Fruit fly (Drosophila melanogaster) whole organism, embryonic: Measurements from ENCODE around the gene dmrt11E.

ENCODE experiments used
- Awh ChIP-seq: fragments of 200-800 bp; sonication (Bioruptor generic); IDR thresholded peaks from 2 replicates; pipeline ENCODE4, ENCODE4 v1.3.6; 2022; ENCODE audit warnings: missing biosample characterization, missing genetic modification characterization
- CG10209 ChIP-seq: fragments of 200-800 bp; sonication (Bioruptor generic); optimal IDR thresholded peaks from 3 replicates; lab custom pipeline; 2017; ENCODE audit warnings: missing biosample characterization, mild to moderate bottlenecking, missing genetic modification characterization, missing genetic modification reagents
- CG11085 ChIP-seq: fragments of 200-800 bp; sonication (Bioruptor generic); IDR thresholded peaks from 2 replicates; pipeline ENCODE4 v1.3.6; 2022; ENCODE audit warnings: missing biosample characterization, missing genetic modification characterization
- CG12659 ChIP-seq: fragments of 200-800 bp; sonication (Bioruptor generic); optimal IDR thresholded peaks from 3 replicates; lab custom pipeline; 2017; ENCODE audit warnings: mild to moderate bottlenecking, missing biosample characterization, missing genetic modification reagents, missing genetic modification characterization
- CG13296 ChIP-seq: fragments of 200-800 bp; sonication (Bioruptor generic); optimal IDR thresholded peaks from 3 replicates; lab custom pipeline; 2018; ENCODE audit warnings: missing biosample characterization, mild to moderate bottlenecking, missing genetic modification characterization
- CG14965 ChIP-seq: fragments of 200-800 bp; sonication (Bioruptor generic); optimal IDR thresholded peaks from 2 replicates; lab custom pipeline; 2016; ENCODE audit warnings: missing biosample characterization, missing genetic modification characterization, borderline replicate concordance
- CG15269 ChIP-seq: fragments of 200-800 bp; sonication (Bioruptor generic); optimal IDR thresholded peaks from 2 replicates; lab custom pipeline; 2018; ENCODE audit warnings: missing biosample characterization, mild to moderate bottlenecking, missing genetic modification characterization, moderate library complexity
- CG1603 ChIP-seq: fragments of 200-800 bp; sonication (Bioruptor generic); optimal IDR thresholded peaks from 2 replicates; lab custom pipeline; 2019; ENCODE audit warnings: missing biosample characterization, mild to moderate bottlenecking, missing genetic modification characterization, moderate library complexity
- CG17328 ChIP-seq: fragments of 200-800 bp; sonication (Bioruptor generic); IDR thresholded peaks from 2 replicates; pipeline ENCODE4 v1.3.6; 2022; ENCODE audit warnings: missing biosample characterization, missing genetic modification characterization
- CG2199 ChIP-seq: fragments of 200-800 bp; sonication (Bioruptor generic); IDR thresholded peaks from 3 replicates; pipeline ENCODE4 v1.3.6; 2022; ENCODE audit warnings: missing biosample characterization, missing genetic modification characterization
- CG2889 ChIP-seq: fragments of 200-800 bp; sonication (Bioruptor generic); IDR thresholded peaks from 3 replicates; pipeline ENCODE4 v1.3.6; 2022; ENCODE audit warnings: missing biosample characterization, missing genetic modification characterization
- CG3163 ChIP-seq: fragments of 200-800 bp; sonication (Bioruptor generic); optimal IDR thresholded peaks from 3 replicates; lab custom pipeline; 2016; ENCODE audit warnings: missing biosample characterization, missing genetic modification characterization
- CG34224 ChIP-seq: fragments of 200-800 bp; sonication (Bioruptor generic); IDR thresholded peaks from 3 replicates; pipeline ENCODE4 v1.3.6; 2022; ENCODE audit warnings: missing biosample characterization, missing genetic modification characterization; ENCODE audit not compliant: partially characterized antibody
- CG4282 ChIP-seq: fragments of 200-800 bp; sonication (Bioruptor generic); optimal IDR thresholded peaks from 2 replicates; lab custom pipeline; 2016; ENCODE audit warnings: missing biosample characterization, missing genetic modification characterization
- CG43689 ChIP-seq: fragments of 200-800 bp; sonication (Bioruptor generic); IDR thresholded peaks from 2 replicates; pipeline ENCODE4 v1.3.6; 2022; ENCODE audit warnings: missing biosample characterization, missing genetic modification characterization
- CG6254 ChIP-seq: fragments of 200-800 bp; sonication (Bioruptor generic); optimal IDR thresholded peaks from 3 replicates; lab custom pipeline; 2017; ENCODE audit warnings: mild to moderate bottlenecking, missing biosample characterization, missing genetic modification reagents, missing genetic modification characterization
- CG6683 ChIP-seq: fragments of 200-800 bp; sonication (Bioruptor generic); optimal IDR thresholded peaks from 2 replicates; lab custom pipeline; 2017; ENCODE audit warnings: missing biosample characterization, mild to moderate bottlenecking, missing genetic modification characterization, missing genetic modification reagents
- CG6765 ChIP-seq: fragments of 200-800 bp; sonication (Bioruptor generic); optimal IDR thresholded peaks from 3 replicates; lab custom pipeline; 2017; ENCODE audit warnings: missing biosample characterization, mild to moderate bottlenecking, missing genetic modification characterization
- CG7556 ChIP-seq: fragments of 200-800 bp; sonication (Bioruptor generic); optimal IDR thresholded peaks from 2 replicates; lab custom pipeline; 2017; ENCODE audit warnings: missing biosample characterization, mild to moderate bottlenecking, missing genetic modification characterization
- CG7839 ChIP-seq: fragments of 200-800 bp; sonication (Bioruptor generic); optimal IDR thresholded peaks from 3 replicates; lab custom pipeline; 2018; ENCODE audit warnings: missing biosample characterization, mild to moderate bottlenecking, missing genetic modification characterization, moderate library complexity
- CG7963 ChIP-seq: fragments of 200-800 bp; sonication (Bioruptor generic); IDR thresholded peaks from 3 replicates; pipeline ENCODE4 v1.3.6; 2022; ENCODE audit warnings: missing biosample characterization, missing genetic modification characterization; ENCODE audit not compliant: partially characterized antibody
- CG8765 ChIP-seq: fragments of 200-800 bp; sonication (Bioruptor generic); IDR thresholded peaks from 2 replicates; pipeline ENCODE4 v1.3.6; 2022; ENCODE audit warnings: missing biosample characterization, missing genetic modification characterization
- CG9932 ChIP-seq: fragments of 200-800 bp; sonication (Bioruptor generic); IDR thresholded peaks from 2 replicates; pipeline ENCODE4 v1.3.6; 2022; ENCODE audit warnings: missing biosample characterization, missing genetic modification characterization
- Dfd ChIP-seq, 2 experiments: fragments of >200 bp; optimal IDR thresholded peaks; 2 replicates each; lab custom pipeline; 2017; ENCODE audit warnings: missing biosample characterization in 2 of 2, missing genetic modification characterization in 2 of 2
- Doc3 ChIP-seq: fragments of 200-800 bp; sonication (Bioruptor generic); IDR thresholded peaks from 3 replicates; pipeline ENCODE4 v1.3.6; 2022; ENCODE audit warnings: missing biosample characterization, missing genetic modification characterization; ENCODE audit not compliant: partially characterized antibody
- Drgx ChIP-seq: fragments of 200-800 bp; sonication (Bioruptor generic); IDR thresholded peaks from 2 replicates; pipeline ENCODE4 v1.3.6; 2022; ENCODE audit warnings: missing biosample characterization, missing genetic modification characterization
- E2f2 ChIP-seq: fragments of 200-800 bp; sonication (Bioruptor generic); IDR thresholded peaks from 2 replicates; pipeline ENCODE4 v1.3.6; 2022; ENCODE audit warnings: missing biosample characterization, missing genetic modification characterization
- Hand ChIP-seq: fragments of 200-800 bp; sonication (Bioruptor generic); optimal IDR thresholded peaks from 2 replicates; lab custom pipeline; 2017; ENCODE audit warnings: mild to moderate bottlenecking, missing biosample characterization, missing genetic modification reagents, missing genetic modification characterization
- HmgZ ChIP-seq: fragments of 200-800 bp; sonication (Bioruptor generic); optimal IDR thresholded peaks from 2 replicates; lab custom pipeline; 2018; ENCODE audit warnings: missing biosample characterization, mild to moderate bottlenecking, missing genetic modification characterization
- Hmx ChIP-seq: fragments of 200-800 bp; sonication (Bioruptor generic); optimal IDR thresholded peaks from 2 replicates; lab custom pipeline; 2016; ENCODE audit warnings: missing biosample characterization, missing genetic modification characterization
- Lhr ChIP-seq: fragments of 200-800 bp; sonication (Bioruptor generic); optimal IDR thresholded peaks from 3 replicates; lab custom pipeline; 2017; ENCODE audit warnings: mild to moderate bottlenecking, missing biosample characterization, missing genetic modification reagents, missing genetic modification characterization
- Ptx1 ChIP-seq: fragments of 200-800 bp; sonication (Bioruptor generic); IDR thresholded peaks from 2 replicates; pipeline ENCODE4 v1.3.6; 2022; ENCODE audit warnings: missing biosample characterization, missing genetic modification characterization
- Six4 ChIP-seq: fragments of 200-800 bp; sonication (Bioruptor generic); optimal IDR thresholded peaks from 2 replicates; lab custom pipeline; 2016; ENCODE audit warnings: missing biosample characterization, missing genetic modification characterization
- Usf ChIP-seq: fragments of 200-800 bp; sonication (Bioruptor generic); optimal IDR thresholded peaks from 2 replicates; lab custom pipeline; 2017; ENCODE audit warnings: missing genotype, missing biosample characterization, missing genetic modification characterization
- ac ChIP-seq: fragments of 200-800 bp; sonication (Bioruptor generic); optimal IDR thresholded peaks from 3 replicates; lab custom pipeline; 2017; ENCODE audit warnings: missing biosample characterization, mild to moderate bottlenecking, missing genetic modification characterization
- aop ChIP-seq: fragments of 200-800 bp; sonication (Bioruptor generic); IDR thresholded peaks from 2 replicates; pipeline ENCODE4 v1.3.6; 2022; ENCODE audit warnings: missing biosample characterization, missing genetic modification characterization
- chif ChIP-seq, 2 experiments: fragments of 200-800 bp; sonication (Bioruptor generic); optimal IDR thresholded peaks; 3 replicates each; lab custom pipeline; 2016; ENCODE audit warnings: missing biosample characterization in 2 of 2, missing genetic modification characterization in 2 of 2
- gem ChIP-seq: fragments of 200-800 bp; sonication (Bioruptor generic); optimal IDR thresholded peaks from 2 replicates; lab custom pipeline; 2019; ENCODE audit warnings: missing biosample characterization, mild to moderate bottlenecking, missing genetic modification characterization, moderate library complexity
- ind ChIP-seq: fragments of 200-800 bp; sonication (Bioruptor generic); optimal IDR thresholded peaks from 3 replicates; lab custom pipeline; 2016; ENCODE audit warnings: missing biosample characterization, missing genetic modification characterization
- kah ChIP-seq: fragments of 200-800 bp; sonication (Bioruptor generic); optimal IDR thresholded peaks from 2 replicates; lab custom pipeline; 2018; ENCODE audit warnings: missing biosample characterization, mild to moderate bottlenecking, missing genetic modification characterization
- odd ChIP-seq: fragments of 200-800 bp; sonication (Bioruptor generic); optimal IDR thresholded peaks from 2 replicates; lab custom pipeline; 2017; ENCODE audit warnings: missing biosample characterization, mild to moderate bottlenecking, missing genetic modification characterization
- onecut ChIP-seq: fragments of 200-800 bp; sonication (Bioruptor generic); IDR thresholded peaks from 2 replicates; pipeline ENCODE4 v1.3.6; 2022; ENCODE audit warnings: missing biosample characterization, missing genetic modification characterization
- p53 ChIP-seq: fragments of 200-800 bp; sonication (Bioruptor generic); optimal IDR thresholded peaks from 2 replicates; lab custom pipeline; 2016; ENCODE audit warnings: missing biosample characterization, missing genetic modification characterization
- scrt ChIP-seq: fragments of 200-800 bp; sonication (Bioruptor generic); optimal IDR thresholded peaks from 2 replicates; lab custom pipeline; 2018; ENCODE audit warnings: missing biosample characterization, mild to moderate bottlenecking, missing genetic modification characterization, moderate library complexity
- slbo ChIP-seq: fragments of 200-800 bp; sonication (Bioruptor generic); IDR thresholded peaks from 2 replicates; pipeline ENCODE4 v1.3.6; 2022; ENCODE audit warnings: missing biosample characterization, missing genetic modification characterization
- sug ChIP-seq: fragments of 200-800 bp; optimal IDR thresholded peaks from 2 replicates; lab custom pipeline; 2019; ENCODE audit warnings: missing biosample characterization, mild to moderate bottlenecking, missing genetic modification characterization, moderate library complexity
- tap ChIP-seq: fragments of 200-800 bp; optimal IDR thresholded peaks from 3 replicates; lab custom pipeline; 2019; ENCODE audit warnings: missing biosample characterization, mild to moderate bottlenecking, missing genetic modification characterization, moderate library complexity
- unc-4 ChIP-seq: fragments of 200-800 bp; sonication (Bioruptor generic); IDR thresholded peaks from 2 replicates; pipeline ENCODE4 v1.3.6; 2022; ENCODE audit warnings: missing biosample characterization, missing genetic modification characterization; ENCODE audit not compliant: partially characterized antibody
- unpg ChIP-seq: fragments of 200-800 bp; sonication (Bioruptor generic); optimal IDR thresholded peaks from 3 replicates; lab custom pipeline; 2018; ENCODE audit warnings: missing biosample characterization, mild to moderate bottlenecking, missing genetic modification characterization, moderate library complexity

Gene dmrt11E

dm6 chrX:13391174-13392040 lies 23.4 kb downstream of the dmrt11E start (continued):
- TF ChIP-seq onecut (GFP tag; lab: Robert Waterston, UW) (no peak), CG6683 (GFP tag; lab: Kevin White, UChicago) (no peak), gem (tag; lab: Kevin White, UChicago) (peak; percentile 54), CG34224 (no peak), CG9932 (peak; percentile 84), unc-4 (no peak), aop (GFP tag; lab: Robert Waterston, UW) (no peak), Awh (GFP tag; lab: Robert Waterston, UW) (no peak), CG7839 (tag; lab: Kevin White, UChicago) (peak; percentile 61), CG1603 (tag; lab: Kevin White, UChicago) (peak; percentile 5), CG7556 (GFP tag; lab: Kevin White, UChicago) (peak; percentile 28), CG17328 (GFP tag; lab: Robert Waterston, UW) (peak; percentile 9; the same call in 1 of the 2 replicates), chif (GFP tag; optimal IDR thresholded peaks at IDR 0.05; lab: Kevin White, UChicago) (no peak), sug (no peak), Hmx (no peak), ac (no peak), Six4 (GFP tag; lab: Kevin White, UChicago) (no peak), odd (GFP tag; lab: Kevin White, UChicago) (no peak), CG13296 (peak; percentile 4), CG43689 (GFP tag; lab: Robert Waterston, UW) (no peak), CG15269 (tag; lab: Kevin White, UChicago) (peak; percentile 59), CG7963 (GFP tag; lab: Robert Waterston, UW) (no peak), CG4282 (GFP tag; lab: Kevin White, UChicago) (no peak), scrt (GFP tag; lab: Kevin White, UChicago) (peak; percentile 56), Ptx1 (GFP tag; lab: Robert Waterston, UW) (peak; percentile 33; the same call in 1 of the 2 replicates), CG2889 (GFP tag; lab: Robert Waterston, UW) (no peak), tap (tag; lab: Kevin White, UChicago) (no peak), Dfd (GFP tag; optimal IDR thresholded peaks at IDR 0.05; lab: Kevin White, UChicago) (no peak), Usf (peak; percentile 69), CG3163 (GFP tag; lab: Kevin White, UChicago) (peak; percentile 39), Hand (GFP tag; lab: Kevin White, UChicago) (peak; percentile 13), CG10209 (GFP tag; lab: Kevin White, UChicago) (peak; percentile 63), HmgZ (tag; lab: Kevin White, UChicago) (peak; percentile 31), Doc3 (GFP tag; lab: Robert Waterston, UW) (no peak), Drgx (no peak), CG11085 (GFP tag; lab: Robert Waterston, UW) (peak; percentile 58), CG14965 (GFP tag; lab: Kevin White, UChicago) (no peak), CG6765 (GFP tag; lab: Kevin White, UChicago) (peak; percentile 21), CG12659 (GFP tag; lab: Kevin White, UChicago) (peak; percentile 30), CG8765 (no peak; the same call in 1 of the 2 replicates), p53 (GFP tag; lab: Kevin White, UChicago) (no peak), unpg (GFP tag; lab: Kevin White, UChicago) (peak; percentile 31), CG2199 (no peak), kah (GFP tag; lab: Kevin White, UChicago) (no peak), Lhr (GFP tag; lab: Kevin White, UChicago) (no peak), CG6254 (GFP tag; lab: Kevin White, UChicago) (no peak), slbo (GFP tag; lab: Robert Waterston, UW) (peak; percentile 81), E2f2 (GFP tag; lab: Robert Waterston, UW) (no peak; the same call in 1 of the 2 replicates), ind (GFP tag; lab: Kevin White, UChicago) (peak; percentile 51)
